Fruit fly (Drosophila melanogaster) whole organism, embryonic: Measurements from ENCODE around the gene CG32320.

ENCODE experiments used
- CG13287 ChIP-seq: fragments of 200-800 bp; sonication (Bioruptor generic); IDR thresholded peaks from 2 replicates; pipeline ENCODE4 v1.3.6; 2022; ENCODE audit warnings: missing biosample characterization, missing genetic modification characterization; ENCODE audit not compliant: partially characterized antibody
- CG5180 ChIP-seq: fragments of 200-800 bp; sonication (Bioruptor generic); optimal IDR thresholded peaks from 3 replicates; lab custom pipeline; 2017; ENCODE audit warnings: missing biosample characterization, missing genetic modification characterization, mild to moderate bottlenecking, moderate library complexity, missing genetic modification reagents
- tx ChIP-seq: fragments of 200-800 bp; sonication (Bioruptor generic); optimal IDR thresholded peaks from 2 replicates; lab custom pipeline; 2016; ENCODE audit warnings: missing biosample characterization, missing genetic modification characterization

DNA sequence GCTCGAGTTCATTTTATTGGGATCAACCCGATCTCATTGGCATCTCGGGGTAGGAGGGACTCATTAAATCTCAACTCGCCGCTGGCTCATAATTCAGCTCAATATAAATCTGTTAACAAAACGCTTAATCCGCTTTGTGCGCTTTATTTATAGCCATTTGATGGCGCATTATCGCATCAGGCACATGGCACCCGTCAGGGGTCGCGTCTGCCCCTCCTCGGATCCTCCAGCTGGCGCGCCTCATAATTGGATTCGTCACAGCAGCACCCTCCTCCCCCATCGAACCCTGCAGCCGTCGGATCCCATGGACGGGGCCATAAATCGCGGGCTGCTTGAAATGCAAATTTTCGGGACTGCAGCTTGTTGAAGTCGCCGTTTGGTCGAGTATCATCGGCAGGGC lies 8.0 kb upstream of the CG32320 start:
- no peak for TF ChIP-seq CG5180
- TF ChIP-seq CG13287 (GFP tag; lab: Robert Waterston, UW) = no peak
- TF ChIP-seq tx = no peak
